Fruit fly (Drosophila melanogaster) whole organism, adult: ENCODE data around the gene RabGGTb.

Experiments
- CG11617 ChIP-seq: fragments of 200-800 bp; sonication (Bioruptor generic); optimal IDR thresholded peaks from 2 replicates; lab custom pipeline; 2017; ENCODE audit warnings: mild to moderate bottlenecking, missing biosample characterization, missing genetic modification reagents, missing genetic modification characterization
- CG12768 ChIP-seq: fragments of 200-800 bp; sonication (Bioruptor generic); optimal IDR thresholded peaks from 2 replicates; lab custom pipeline; 2017; ENCODE audit warnings: missing biosample characterization, missing genetic modification characterization, mild to moderate bottlenecking, moderate library complexity, missing genetic modification reagents
- CG14711 ChIP-seq: fragments of 200-800 bp; sonication (Bioruptor generic); optimal IDR thresholded peaks from 2 replicates; lab custom pipeline; 2018; ENCODE audit warnings: missing biosample characterization, mild to moderate bottlenecking, missing genetic modification characterization, moderate library complexity
- CG1620 ChIP-seq: fragments of 200-800 bp; sonication (Bioruptor generic); optimal IDR thresholded peaks from 2 replicates; lab custom pipeline; 2016; ENCODE audit warnings: missing biosample characterization, missing genetic modification characterization
- CG33017 ChIP-seq: fragments of 200-800 bp; sonication (Bioruptor generic); optimal IDR thresholded peaks from 2 replicates; lab custom pipeline; 2018; ENCODE audit warnings: missing biosample characterization, mild to moderate bottlenecking, missing genetic modification characterization, moderate library complexity
- CG5204 ChIP-seq: fragments of 200-800 bp; sonication (Bioruptor generic); optimal IDR thresholded peaks from 2 replicates; lab custom pipeline; 2016; ENCODE audit warnings: missing biosample characterization, missing genetic modification characterization
- CG7045 ChIP-seq: fragments of 200-800 bp; sonication (Bioruptor generic); optimal IDR thresholded peaks from 2 replicates; lab custom pipeline; 2017; ENCODE audit warnings: missing biosample characterization, mild to moderate bottlenecking, missing genetic modification characterization
- CG7101 ChIP-seq: fragments of 200-800 bp; sonication (Bioruptor generic); optimal IDR thresholded peaks from 2 replicates; lab custom pipeline; 2018; ENCODE audit warnings: missing biosample characterization, mild to moderate bottlenecking, missing genetic modification characterization, moderate library complexity
- Clk ChIP-seq: fragments of 200-800 bp; sonication (Bioruptor generic); optimal IDR thresholded peaks from 2 replicates; lab custom pipeline; 2017; ENCODE audit warnings: missing biosample characterization, missing genetic modification characterization
- Crg-1 ChIP-seq: fragments of 200-800 bp; sonication (Bioruptor generic); optimal IDR thresholded peaks from 2 replicates; lab custom pipeline; 2016; ENCODE audit warnings: missing biosample characterization, missing genetic modification characterization
- Hr96 ChIP-seq: fragments of 200-800 bp; sonication (Bioruptor generic); optimal IDR thresholded peaks from 2 replicates; lab custom pipeline; 2016; ENCODE audit warnings: missing biosample characterization, missing genetic modification characterization
- Mnt ChIP-seq: fragments of 200-800 bp; sonication (Bioruptor generic); optimal IDR thresholded peaks from 2 replicates; lab custom pipeline; 2016; ENCODE audit warnings: missing biosample characterization, mild to moderate bottlenecking, missing genetic modification characterization
- bab1 ChIP-seq: fragments of 200-800 bp; sonication (Bioruptor generic); optimal IDR thresholded peaks from 3 replicates; lab custom pipeline; 2019; ENCODE audit warnings: missing biosample characterization, mild to moderate bottlenecking, missing genetic modification characterization, moderate library complexity
- cic ChIP-seq: fragments of 200-800 bp; sonication (Bioruptor generic); optimal IDR thresholded peaks from 2 replicates; lab custom pipeline; 2017; ENCODE audit warnings: missing biosample characterization, mild to moderate bottlenecking, missing genetic modification characterization, moderate library complexity
- cnc ChIP-seq, 2 experiments: fragments of >200 bp; optimal IDR thresholded peaks; 2 replicates each; lab custom pipeline; 2017
- kay ChIP-seq: fragments of 200-800 bp; sonication (Bioruptor generic); peaks from one replicate; lab custom pipeline; 2016; ENCODE audit warnings: missing biosample characterization, missing genetic modification characterization, borderline replicate concordance
- ovo ChIP-seq: fragments of 200-800 bp; sonication (Bioruptor generic); optimal IDR thresholded peaks from 2 replicates; lab custom pipeline; 2016; ENCODE audit warnings: missing biosample characterization, missing genetic modification characterization
- pad ChIP-seq: fragments of 200-800 bp; sonication (Bioruptor generic); optimal IDR thresholded peaks from 3 replicates; lab custom pipeline; 2017; ENCODE audit warnings: missing biosample characterization, missing genetic modification characterization, mild to moderate bottlenecking, moderate library complexity, missing genetic modification reagents
- tj ChIP-seq: fragments of 200-800 bp; sonication (Bioruptor generic); optimal IDR thresholded peaks from 3 replicates; lab custom pipeline; 2017; ENCODE audit warnings: missing biosample characterization, mild to moderate bottlenecking, missing genetic modification characterization, moderate library complexity
- toe ChIP-seq: fragments of 200-800 bp; sonication (Bioruptor generic); optimal IDR thresholded peaks from 2 replicates; lab custom pipeline; 2016; ENCODE audit warnings: missing biosample characterization, missing genetic modification characterization

Gene RabGGTb

dm6 chr2L:2839850-2840249 lies 39.1 kb upstream of the RabGGTb start, which contains the start of gene CG2975:
Gene CG2975, plus strand, starts transcription at chr2L:2840124.
- no peak for TF ChIP-seq ovo
- TF ChIP-seq CG1620 = no peak
- no peak for TF ChIP-seq tj (GFP tag; lab: Kevin White, UChicago)
- TF ChIP-seq pad = no peak
- TF ChIP-seq Crg-1 (GFP tag; lab: Kevin White, UChicago) = no peak
- TF ChIP-seq CG5204 (GFP tag; lab: Kevin White, UChicago) = no peak
- no peak for TF ChIP-seq Hr96 (GFP tag; lab: Kevin White, UChicago)

- TF ChIP-seq kay (GFP tag; lab: Kevin White, UChicago) (no peak), pad (no peak), ovo (no peak), Hr96 (GFP tag; lab: Kevin White, UChicago) (no peak), CG1620 (no peak), Clk (GFP tag; lab: Kevin White, UChicago) (no peak), CG5204 (GFP tag; lab: Kevin White, UChicago) (no peak)
Measured at dm6 chr2L:2840311-2840710, 38.6 kb upstream of the RabGGTb start.

- TF ChIP-seq Crg-1 (GFP tag; lab: Kevin White, UChicago) (no peak), Clk (GFP tag; lab: Kevin White, UChicago) (no peak), cnc (optimal IDR thresholded peaks at IDR 0.05; lab: Kevin White, UChicago) (no peak), Mnt (GFP tag; lab: Kevin White, UChicago) (no peak), CG12768 (no peak), tj (GFP tag; lab: Kevin White, UChicago) (no peak), bab1 (no peak), CG7045 (no peak), CG7101 (tag; lab: Kevin White, UChicago) (no peak), CG11617 (no peak), pad (no peak), CG14711 (tag; lab: Kevin White, UChicago) (no peak), CG1620 (no peak), CG5204 (GFP tag; lab: Kevin White, UChicago) (no peak), toe (GFP tag; lab: Kevin White, UChicago) (no peak), CG33017 (no peak), Hr96 (GFP tag; lab: Kevin White, UChicago) (no peak)
Measured at dm6 chr2L:2844413-2844812, 34.5 kb upstream of the RabGGTb start, which contains the start of gene CG18558. Gene CG18558, minus strand, starts transcription at chr2L:2844513.

- TF ChIP-seq kay (GFP tag; lab: Kevin White, UChicago) = peak; percentile 55
- no peak for TF ChIP-seq tj (GFP tag; lab: Kevin White, UChicago)
Measured at dm6 chr2L:2845634-2846033, 33.3 kb upstream of the RabGGTb start, which contains the start of gene CG18557. Gene CG18557, minus strand, starts transcription at chr2L:2845734.

- TF ChIP-seq CG5204 (GFP tag; lab: Kevin White, UChicago) (no peak), pad (no peak), ovo (no peak), Clk (GFP tag; lab: Kevin White, UChicago) (no peak), cic (no peak)
Measured at dm6 chr2L:2847112-2847682, 31.7 kb upstream of the RabGGTb start, which contains the start of the genes CG3117 and CG2983. Gene CG3117, minus strand, starts transcription at chr2L:2847212. Gene CG2983, plus strand, starts transcription at chr2L:2847632.

- TF ChIP-seq ovo (no peak), CG14711 (tag; lab: Kevin White, UChicago) (no peak), pad (no peak), toe (GFP tag; lab: Kevin White, UChicago) (no peak), Hr96 (GFP tag; lab: Kevin White, UChicago) (no peak), CG12768 (peak; percentile 45), CG1620 (no peak)
Measured at dm6 chr2L:2851589-2851988, 27.3 kb upstream of the RabGGTb start.

- TF ChIP-seq CG12768 (no peak), Crg-1 (GFP tag; lab: Kevin White, UChicago) (no peak), Clk (GFP tag; lab: Kevin White, UChicago) (no peak)
Measured at dm6 chr2L:2855204-2855768, 23.6 kb upstream of the RabGGTb start.
